Fruit fly (Drosophila melanogaster) whole organism, embryonic: ENCODE results near the gene CG7889.

Source experiments
- Atf6 ChIP-seq: fragments of 200-800 bp; sonication (Bioruptor generic); IDR thresholded peaks from 2 replicates; pipeline ENCODE4 v1.3.6; 2022; ENCODE audit warnings: missing biosample characterization, missing genetic modification characterization
- Blimp-1 ChIP-seq: fragments of 200-800 bp; sonication (Bioruptor generic); optimal IDR thresholded peaks from 3 replicates; lab custom pipeline; 2018; ENCODE audit warnings: missing biosample characterization, missing genetic modification characterization, mild to moderate bottlenecking, moderate library complexity, missing genetic modification reagents
- CG11560 ChIP-seq: fragments of 200-800 bp; sonication (Bioruptor generic); IDR thresholded peaks from 3 replicates; pipeline ENCODE4 v1.3.6; 2022; ENCODE audit warnings: missing biosample characterization, missing genetic modification characterization
- CG11723 ChIP-seq: fragments of 200-800 bp; sonication (Bioruptor generic); optimal IDR thresholded peaks from 2 replicates; lab custom pipeline; 2017; ENCODE audit warnings: missing biosample characterization, mild to moderate bottlenecking, missing genetic modification characterization
- CG13894 ChIP-seq: fragments of 200-800 bp; sonication (Bioruptor generic); optimal IDR thresholded peaks from 3 replicates; lab custom pipeline; 2018; ENCODE audit warnings: missing biosample characterization, mild to moderate bottlenecking, missing genetic modification characterization, moderate library complexity
- CG14860 ChIP-seq: fragments of 200-800 bp; sonication (Bioruptor generic); IDR thresholded peaks from 3 replicates; pipeline ENCODE4 v1.3.6; 2022; ENCODE audit warnings: missing biosample characterization, missing genetic modification characterization; ENCODE audit not compliant: partially characterized antibody
- CG15269 ChIP-seq: fragments of 200-800 bp; sonication (Bioruptor generic); optimal IDR thresholded peaks from 2 replicates; lab custom pipeline; 2018; ENCODE audit warnings: missing biosample characterization, mild to moderate bottlenecking, missing genetic modification characterization, moderate library complexity
- CG15479 ChIP-seq: fragments of 200-800 bp; sonication (Bioruptor generic); optimal IDR thresholded peaks from 3 replicates; lab custom pipeline; 2019; ENCODE audit warnings: missing biosample characterization, mild to moderate bottlenecking, missing genetic modification characterization, moderate library complexity
- CG17829 ChIP-seq: fragments of 200-800 bp; optimal IDR thresholded peaks from 2 replicates; lab custom pipeline; 2019; ENCODE audit warnings: missing biosample characterization, mild to moderate bottlenecking, missing genetic modification characterization, moderate library complexity
- CG1832 ChIP-seq: fragments of 200-800 bp; sonication (Bioruptor generic); optimal IDR thresholded peaks from 2 replicates; lab custom pipeline; 2017; ENCODE audit warnings: missing biosample characterization, mild to moderate bottlenecking, missing genetic modification characterization, inconsistent platforms
- CG2199 ChIP-seq: fragments of 200-800 bp; sonication (Bioruptor generic); IDR thresholded peaks from 3 replicates; pipeline ENCODE4 v1.3.6; 2022; ENCODE audit warnings: missing biosample characterization, missing genetic modification characterization
- CG2202 ChIP-seq: fragments of 200-800 bp; sonication (Bioruptor generic); optimal IDR thresholded peaks from 2 replicates; lab custom pipeline; 2018; ENCODE audit warnings: missing biosample characterization, mild to moderate bottlenecking, missing genetic modification characterization
- CG32767 ChIP-seq: fragments of 200-800 bp; sonication (Bioruptor generic); IDR thresholded peaks from 2 replicates; pipeline ENCODE4 v1.3.6; 2022; ENCODE audit warnings: missing biosample characterization, missing genetic modification characterization
- CG34422 ChIP-seq: fragments of 200-800 bp; sonication (Bioruptor generic); IDR thresholded peaks from 3 replicates; pipeline ENCODE4 v1.3.6; 2022; ENCODE audit warnings: missing biosample characterization, missing genetic modification characterization
- CG4730 ChIP-seq: fragments of 200-800 bp; sonication (Bioruptor generic); IDR thresholded peaks from 2 replicates; pipeline ENCODE4 v1.3.6; 2022; ENCODE audit warnings: missing biosample characterization, missing genetic modification characterization
- CG5180 ChIP-seq: fragments of 200-800 bp; sonication (Bioruptor generic); optimal IDR thresholded peaks from 3 replicates; lab custom pipeline; 2017; ENCODE audit warnings: missing biosample characterization, missing genetic modification characterization, mild to moderate bottlenecking, moderate library complexity, missing genetic modification reagents
- CG7963 ChIP-seq: fragments of 200-800 bp; sonication (Bioruptor generic); IDR thresholded peaks from 3 replicates; pipeline ENCODE4 v1.3.6; 2022; ENCODE audit warnings: missing biosample characterization, missing genetic modification characterization; ENCODE audit not compliant: partially characterized antibody
- CG8924 ChIP-seq: fragments of 200-800 bp; optimal IDR thresholded peaks from 3 replicates; lab custom pipeline; 2019; ENCODE audit warnings: missing biosample characterization, mild to moderate bottlenecking, missing genetic modification characterization, moderate library complexity
- D ChIP-seq, 2 experiments: fragments of 200-800 bp in 1 of 2; fragments of >200 bp in 1 of 2; sonication (Bioruptor generic) in 1 of 2; optimal IDR thresholded peaks; 2 replicates in 1 of 2; 3 replicates in 1 of 2; lab custom pipeline; 2017; ENCODE audit warnings: mild to moderate bottlenecking in 1 of 2, missing biosample characterization in 1 of 2, missing genetic modification characterization in 1 of 2, missing genetic modification reagents in 1 of 2
- Deaf1 ChIP-seq: fragments of 200-800 bp; optimal IDR thresholded peaks from 3 replicates; lab custom pipeline; 2019; ENCODE audit warnings: missing biosample characterization, mild to moderate bottlenecking, missing genetic modification characterization, moderate library complexity
- Doc3 ChIP-seq: fragments of 200-800 bp; sonication (Bioruptor generic); IDR thresholded peaks from 3 replicates; pipeline ENCODE4 v1.3.6; 2022; ENCODE audit warnings: missing biosample characterization, missing genetic modification characterization; ENCODE audit not compliant: partially characterized antibody
- E2f1 ChIP-seq: fragments of 200-800 bp; sonication (Bioruptor generic); IDR thresholded peaks from 2 replicates; pipeline ENCODE4 v1.3.6; 2022; ENCODE audit warnings: missing biosample characterization, missing genetic modification characterization
- Eip74EF ChIP-seq, 2 experiments: fragments of 200-800 bp in 1 of 2; fragments of >200 bp in 1 of 2; sonication (Bioruptor generic) in 1 of 2; optimal IDR thresholded peaks; 2 replicates each; lab custom pipeline; 2017 to 2019; ENCODE audit warnings: missing biosample characterization in 2 of 2, missing genetic modification characterization in 2 of 2, mild to moderate bottlenecking in 1 of 2, moderate library complexity in 1 of 2
- HHEX ChIP-seq: fragments of 200-800 bp; sonication (Bioruptor generic); optimal IDR thresholded peaks from 3 replicates; lab custom pipeline; 2017; ENCODE audit warnings: missing biosample characterization, mild to moderate bottlenecking, missing genetic modification characterization, missing genetic modification reagents
- HLHmδ ChIP-seq: fragments of 200-800 bp; sonication (Bioruptor generic); optimal IDR thresholded peaks from 2 replicates; lab custom pipeline; 2018; ENCODE audit warnings: missing biosample characterization, mild to moderate bottlenecking, missing genetic modification characterization, moderate library complexity
- HmgZ ChIP-seq: fragments of 200-800 bp; sonication (Bioruptor generic); optimal IDR thresholded peaks from 2 replicates; lab custom pipeline; 2018; ENCODE audit warnings: missing biosample characterization, mild to moderate bottlenecking, missing genetic modification characterization
- Jarid2 ChIP-seq: fragments of 200-800 bp; sonication (Bioruptor generic); optimal IDR thresholded peaks from 3 replicates; lab custom pipeline; 2017; ENCODE audit warnings: mild to moderate bottlenecking, missing biosample characterization, missing genetic modification reagents, missing genetic modification characterization
- Optix ChIP-seq: fragments of 200-800 bp; sonication (Bioruptor generic); IDR thresholded peaks from 3 replicates; pipeline ENCODE4 v1.3.6; 2022; ENCODE audit warnings: missing biosample characterization, missing genetic modification characterization
- Trl ChIP-seq, 3 experiments: fragments of >200 bp in 2 of 3; fragments of 200-800 bp in 1 of 3; sonication (Bioruptor generic) in 1 of 3; optimal IDR thresholded peaks; 2 replicates in 1 of 3; 3 replicates in 2 of 3; lab custom pipeline; 2016 to 2017; ENCODE audit warnings: missing biosample characterization in 1 of 3, missing genetic modification characterization in 1 of 3
- ara ChIP-seq: fragments of 200-800 bp; sonication (Bioruptor generic); IDR thresholded peaks from 2 replicates; pipeline ENCODE4 v1.3.6; 2022; ENCODE audit warnings: missing biosample characterization, missing genetic modification characterization
- cwo ChIP-seq: fragments of 200-800 bp; sonication (Bioruptor generic); optimal IDR thresholded peaks from 3 replicates; lab custom pipeline; 2017; ENCODE audit warnings: missing biosample characterization, missing genetic modification characterization, mild to moderate bottlenecking, moderate library complexity, missing genetic modification reagents
- disco-r ChIP-seq: fragments of 200-800 bp; sonication (Bioruptor generic); optimal IDR thresholded peaks from 2 replicates; lab custom pipeline; 2016; ENCODE audit warnings: missing biosample characterization, missing genetic modification characterization
- exex ChIP-seq: fragments of 200-800 bp; sonication (Bioruptor generic); optimal IDR thresholded peaks from 4 replicates; lab custom pipeline; 2018; ENCODE audit warnings: missing biosample characterization, mild to moderate bottlenecking, missing genetic modification characterization, moderate library complexity
- fd102C ChIP-seq: fragments of 200-800 bp; sonication (Bioruptor generic); optimal IDR thresholded peaks from 2 replicates; lab custom pipeline; 2018; ENCODE audit warnings: missing biosample characterization, mild to moderate bottlenecking, missing genetic modification characterization, moderate library complexity
- luna ChIP-seq: fragments of 200-800 bp; sonication (Bioruptor generic); optimal IDR thresholded peaks from 2 replicates; lab custom pipeline; 2016; ENCODE audit warnings: missing biosample characterization, missing genetic modification characterization
- mirr ChIP-seq: fragments of 200-800 bp; sonication (Bioruptor generic); optimal IDR thresholded peaks from 3 replicates; lab custom pipeline; 2018; ENCODE audit warnings: missing biosample characterization, mild to moderate bottlenecking, missing genetic modification characterization
- nom ChIP-seq: fragments of 200-800 bp; sonication (Bioruptor generic); optimal IDR thresholded peaks from 2 replicates; lab custom pipeline; 2017; ENCODE audit warnings: missing biosample characterization, missing genetic modification characterization, mild to moderate bottlenecking, moderate library complexity, missing genetic modification reagents
- psq ChIP-seq: fragments of 200-800 bp; sonication (Bioruptor generic); optimal IDR thresholded peaks from 2 replicates; lab custom pipeline; 2017; ENCODE audit warnings: missing biosample characterization, missing genetic modification characterization
- sd ChIP-seq: fragments of 200-800 bp; sonication (Bioruptor generic); optimal IDR thresholded peaks from 3 replicates; lab custom pipeline; 2018; ENCODE audit warnings: missing biosample characterization, mild to moderate bottlenecking, missing genetic modification characterization, moderate library complexity
- sens ChIP-seq: fragments of 200-800 bp; sonication (Bioruptor generic); peaks from one replicate; lab custom pipeline; 2016; ENCODE audit warnings: missing biosample characterization, missing genetic modification characterization
- slp2 ChIP-seq: fragments of 200-800 bp; sonication (Bioruptor generic); optimal IDR thresholded peaks from 2 replicates; lab custom pipeline; 2016; ENCODE audit warnings: missing biosample characterization, missing genetic modification characterization
- stwl ChIP-seq: fragments of 200-800 bp; sonication (Bioruptor generic); optimal IDR thresholded peaks from 3 replicates; lab custom pipeline; 2018; ENCODE audit warnings: missing biosample characterization, mild to moderate bottlenecking, missing genetic modification characterization, moderate library complexity
- tio ChIP-seq: fragments of 200-800 bp; sonication (Bioruptor generic); optimal IDR thresholded peaks from 2 replicates; lab custom pipeline; 2017; ENCODE audit warnings: missing biosample characterization, missing genetic modification characterization, inconsistent platforms
- twi ChIP-seq: fragments of 200-800 bp; optimal IDR thresholded peaks from 2 replicates; lab custom pipeline; 2019; ENCODE audit warnings: missing biosample characterization, mild to moderate bottlenecking, missing genetic modification characterization, moderate library complexity
- vvl ChIP-seq: fragments of 200-800 bp; sonication (Bioruptor generic); IDR thresholded peaks from 2 replicates; pipeline ENCODE4 v1.3.6; 2022; ENCODE audit warnings: missing biosample characterization, missing genetic modification characterization
- zfh1 ChIP-seq: fragments of 200-800 bp; sonication (Bioruptor generic); IDR thresholded peaks from 3 replicates; pipeline ENCODE4 v1.3.6; 2022; ENCODE audit warnings: missing biosample characterization, missing genetic modification characterization
- zfh2 ChIP-seq: fragments of 200-800 bp; sonication (Bioruptor generic); optimal IDR thresholded peaks from 2 replicates; lab custom pipeline; 2016; ENCODE audit warnings: missing biosample characterization, missing genetic modification characterization

Gene CG7889

dm6 chrX:19216671-19217070 lies 26.8 kb upstream of the CG7889 start (continued):
- TF ChIP-seq mirr (GFP tag; lab: Kevin White, UChicago), result peak; percentile 16
- peak; percentile 98 for TF ChIP-seq exex (tag; lab: Kevin White, UChicago)
- no peak for TF ChIP-seq cwo (GFP tag; lab: Kevin White, UChicago)
- TF ChIP-seq tio, result no peak
- no peak for TF ChIP-seq CG5180 (GFP tag; lab: Kevin White, UChicago)
- no peak for TF ChIP-seq CG11560

dm6 chrX:19220415-19220814 lies 23.0 kb upstream of the CG7889 start, which contains the start of gene CG7884:
CG7884 (plus strand) TSS chrX:19220622.
- TF ChIP-seq CG1832 (GFP tag; lab: Kevin White, UChicago), result peak; percentile 40
- peak; percentile 24 for TF ChIP-seq nom (GFP tag; lab: Kevin White, UChicago)
- 0 out of 3 replicates have a peak, but pooled peaks have one; percentile 53 for TF ChIP-seq CG2199
- no peak for TF ChIP-seq luna
- TF ChIP-seq CG2202, result no peak
- TF ChIP-seq Trl (optimal IDR thresholded peaks at IDR 0.05; lab: Kevin White, UChicago), result peak; percentile 29 to 91
- TF ChIP-seq Trl (GFP tag; optimal IDR thresholded peaks at IDR 0.05; lab: Kevin White, UChicago), result no peak
- TF ChIP-seq Atf6, result no peak
- peak; percentile 27 for TF ChIP-seq HLHmδ (GFP tag; lab: Kevin White, UChicago)
- TF ChIP-seq HHEX (GFP tag; lab: Kevin White, UChicago), result no peak
- no peak for TF ChIP-seq CG13894 (tag; lab: Kevin White, UChicago)
- TF ChIP-seq D (optimal IDR thresholded peaks at IDR 0.05; lab: Kevin White, UChicago), result no peak
- no peak for TF ChIP-seq D (GFP tag; optimal IDR thresholded peaks at IDR 0.05; lab: Kevin White, UChicago)
- TF ChIP-seq vvl (GFP tag; lab: Robert Waterston, UW), result peak; percentile 19; the same call in 1 of the 2 replicates
- TF ChIP-seq Optix (GFP tag; lab: Robert Waterston, UW), result 0 out of 3 replicates have a peak, but pooled peaks have one; percentile 12
- TF ChIP-seq slp2 (GFP tag; lab: Kevin White, UChicago), result no peak
- TF ChIP-seq CG15269, result no peak
- peak; percentile 96 for TF ChIP-seq CG15479 (GFP tag; lab: Kevin White, UChicago)
- TF ChIP-seq fd102C (GFP tag; lab: Kevin White, UChicago), result no peak
- no peak for TF ChIP-seq sd (tag; lab: Kevin White, UChicago)
- TF ChIP-seq twi (tag; lab: Kevin White, UChicago), result no peak
- no peak for TF ChIP-seq zfh2 (GFP tag; lab: Kevin White, UChicago)
- no peak for TF ChIP-seq psq (GFP tag; lab: Kevin White, UChicago)
- peak; percentile 73 for TF ChIP-seq sens (GFP tag; lab: Kevin White, UChicago)
- no peak for TF ChIP-seq stwl (tag; lab: Kevin White, UChicago)
- TF ChIP-seq CG8924 (tag; lab: Kevin White, UChicago), result no peak
- TF ChIP-seq CG34422, result 0 out of 3 replicates have a peak, but pooled peaks have one; percentile 56
- TF ChIP-seq CG11723 (GFP tag; lab: Kevin White, UChicago), result no peak
- TF ChIP-seq Jarid2 (GFP tag; lab: Kevin White, UChicago), result peak; percentile 64
- no peak for TF ChIP-seq HmgZ (tag; lab: Kevin White, UChicago)
- TF ChIP-seq CG17829 (tag; lab: Kevin White, UChicago), result peak; percentile 7
- TF ChIP-seq zfh1, result 0 out of 3 replicates have a peak, but pooled peaks have one; percentile 38
- TF ChIP-seq CG14860, result 0 out of 3 replicates have a peak, but pooled peaks have one; percentile 11
- no peak for TF ChIP-seq disco-r
- no peak for TF ChIP-seq Doc3 (GFP tag; lab: Robert Waterston, UW)
- TF ChIP-seq CG4730 (GFP tag; lab: Robert Waterston, UW), result no peak
- TF ChIP-seq ara (GFP tag; lab: Robert Waterston, UW), result 0 out of 2 replicates have a peak, but pooled peaks have one; percentile 14
- peak; percentile 14 for TF ChIP-seq Blimp-1 (GFP tag; lab: Kevin White, UChicago)
- TF ChIP-seq CG32767 (GFP tag; lab: Robert Waterston, UW), result no peak
- TF ChIP-seq E2f1 (GFP tag; lab: Robert Waterston, UW), result peak; percentile 40; the same call in 1 of the 2 replicates
- TF ChIP-seq CG7963 (GFP tag; lab: Robert Waterston, UW), result 0 out of 3 replicates have a peak, but pooled peaks have one; percentile 5
- peak; percentile 7 for TF ChIP-seq Deaf1 (tag; lab: Kevin White, UChicago)
- TF ChIP-seq Eip74EF (GFP tag; optimal IDR thresholded peaks at IDR 0.05; lab: Kevin White, UChicago), result peak in 1 of 2 experiments; percentile 1
